Worm (Caenorhabditis elegans): ENCODE data around the gene txt-13.

Gene txt-13

DNA sequence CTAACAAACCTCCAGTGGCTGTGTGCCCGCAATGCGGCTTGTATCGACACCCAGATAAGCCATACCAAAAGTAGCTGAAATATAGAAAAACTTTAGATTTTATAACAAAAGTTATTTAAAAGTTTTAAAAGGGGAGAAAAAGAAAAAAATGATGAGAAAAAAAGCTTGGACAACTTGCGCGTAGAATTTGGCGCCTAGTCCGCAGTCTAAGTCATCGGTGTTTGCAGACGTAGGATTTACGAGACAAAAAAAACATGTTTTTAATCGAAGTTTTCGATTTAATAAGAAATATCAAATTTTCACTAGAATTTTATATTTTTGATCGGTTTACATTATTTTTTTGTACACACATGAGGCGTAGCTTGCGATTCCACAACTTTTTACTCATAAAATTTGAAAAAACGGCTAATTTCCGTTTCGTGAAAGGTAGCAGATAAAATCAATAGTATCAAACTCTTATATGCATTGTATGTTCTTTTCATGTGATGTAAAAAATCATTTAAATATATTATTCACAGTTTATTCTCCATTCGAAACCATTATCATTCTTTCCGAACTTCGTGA is 28.4 kb upstream of the txt-13 start, which contains the start of gene pro-1 (continued):
- TF ChIP-seq mef-2 (tag; optimal IDR thresholded peaks at IDR 0.05) (no peak), lir-3 (tag; optimal IDR thresholded peaks at IDR 0.05; ENCODE audit: poor library complexity) (peak; percentile 28), alr-1 (tag; optimal IDR thresholded peaks at IDR 0.05; ENCODE audit: borderline replicate concordance) (no peak), nhr-20 (tag; optimal IDR thresholded peaks at IDR 0.05) (peak; percentile 85), hpl-2 (GFP tag; optimal IDR thresholded peaks at IDR 0.05) (no peak), nhr-77 (tag; optimal IDR thresholded peaks at IDR 0.05) (peak; percentile 13), skn-1 (tag; optimal IDR thresholded peaks at IDR 0.05) (peak; percentile 64), dpl-1 (GFP tag; optimal IDR thresholded peaks at IDR 0.05) (peak; percentile 53 to 76 (median 67)), snu-23 (GFP tag; optimal IDR thresholded peaks at IDR 0.05) (peak; percentile 84), nhr-19 (GFP tag; conservative IDR thresholded peaks at IDR 0.05) (peak; percentile 79), hlh-17 (GFP tag; optimal IDR thresholded peaks at IDR 0.05; ENCODE audit: borderline replicate concordance) (no peak), irx-1 (tag; optimal IDR thresholded peaks at IDR 0.05) (peak; percentile 80), elt-3 (tag; optimal IDR thresholded peaks at IDR 0.05) (peak in 2 of 6 experiments; percentile 42 to 77), nhr-12 (tag; optimal IDR thresholded peaks at IDR 0.05) (no peak), nhr-47 (tag; optimal IDR thresholded peaks at IDR 0.05) (peak; percentile 88), ceh-90 (tag; optimal IDR thresholded peaks at IDR 0.05) (no peak), zag-1 (tag; optimal IDR thresholded peaks at IDR 0.05) (no peak), pqm-1 (tag; optimal IDR thresholded peaks at IDR 0.05) (no peak), mdl-1 (tag; optimal IDR thresholded peaks at IDR 0.05) (peak in 1 of 2 experiments; percentile 67), C04F5.9 (tag; optimal IDR thresholded peaks at IDR 0.05) (peak; percentile 19), sox-4 (tag; optimal IDR thresholded peaks at IDR 0.05) (no peak), lin-14 (GFP tag; optimal IDR thresholded peaks at IDR 0.05) (peak; percentile 70), lin-35 (GFP tag; optimal IDR thresholded peaks at IDR 0.05) (peak; percentile 66 to 83), F16B12.6 (tag; optimal IDR thresholded peaks at IDR 0.05) (peak; percentile 97), sptf-1 (tag; optimal IDR thresholded peaks at IDR 0.05) (no peak), swsn-7 (tag; optimal IDR thresholded peaks at IDR 0.05) (peak; percentile 70), lin-15B (tag; optimal IDR thresholded peaks at IDR 0.05) (no peak), unc-86 (tag; optimal IDR thresholded peaks at IDR 0.05) (peak; percentile 60), mab-9 (GFP tag; IDR thresholded peaks at IDR 0.05) (peak; percentile 37), mep-1 (tag; optimal IDR thresholded peaks at IDR 0.05) (peak; percentile 87), lin-13 (GFP tag; optimal IDR thresholded peaks at IDR 0.05) (peak; percentile 77), unc-130 (tag; optimal IDR thresholded peaks at IDR 0.05) (peak; percentile 62), ces-1 (GFP tag; optimal IDR thresholded peaks at IDR 0.05) (no peak), nhr-85 (tag) (peak; percentile 84), dsc-1 (tag; optimal IDR thresholded peaks at IDR 0.05) (peak; percentile 76), ets-5 (GFP tag; IDR thresholded peaks at IDR 0.05) (no peak), unc-98 (GFP tag; IDR thresholded peaks at IDR 0.05) (0 out of 2 replicates have a peak, but pooled peaks have one; percentile 4), nhr-84 (tag; optimal IDR thresholded peaks at IDR 0.05) (no peak), nhr-11 (tag; optimal IDR thresholded peaks at IDR 0.05) (peak; percentile 53), ceh-88 (GFP tag; IDR thresholded peaks at IDR 0.05) (peak; percentile 85), snpc-4 (tag; optimal IDR thresholded peaks at IDR 0.05) (peak; percentile 25), lsy-2 (tag; optimal IDR thresholded peaks at IDR 0.05) (peak; percentile 82), egl-13 (tag; optimal IDR thresholded peaks at IDR 0.05) (peak; percentile 3), lin-39 (tag; optimal IDR thresholded peaks at IDR 0.05) (peak; percentile 43), ceh-8 (GFP tag; optimal IDR thresholded peaks at IDR 0.05) (no peak), elt-2 (tag; optimal IDR thresholded peaks at IDR 0.05) (peak; percentile 50), C16A3.4 (tag; optimal IDR thresholded peaks at IDR 0.05) (peak; percentile 75), egl-27 (tag; optimal IDR thresholded peaks at IDR 0.05) (no peak), unc-30 (tag; optimal IDR thresholded peaks at IDR 0.05) (no peak), nhr-71 (tag; optimal IDR thresholded peaks at IDR 0.05) (peak; percentile 89), hlh-4 (tag; optimal IDR thresholded peaks at IDR 0.05) (no peak), fos-1 (tag; optimal IDR thresholded peaks at IDR 0.05) (no peak), tlp-1 (tag; optimal IDR thresholded peaks at IDR 0.05) (no peak)
